Worm (Caenorhabditis elegans) whole organism, L2 larva: ENCODE results near the gene Y62H9A.8.

ENCODE experiments used
- gmeb-1 ChIP-seq: fragments of 150-350 bp; optimal IDR thresholded peaks from 2 replicates; lab custom pipeline; 2014; ENCODE audit warnings: missing biosample characterization, missing genetic modification characterization
- lin-13 ChIP-seq: fragments of 150-350 bp; optimal IDR thresholded peaks from 2 replicates; lab custom pipeline; 2014; ENCODE audit warnings: missing biosample characterization, missing genetic modification reagents, missing genetic modification characterization
- unc-62 ChIP-seq: fragments of 150-350 bp; optimal IDR thresholded peaks from 2 replicates; lab custom pipeline; 2014; ENCODE audit warnings: missing biosample characterization, missing genetic modification reagents, missing genetic modification characterization

ce11 chrX:11913824-11914223, 21.6 kb upstream of the Y62H9A.8 start, which contains the start of gene Y62H9A.12:
- TF ChIP-seq lin-13 (no peak), unc-62 (no peak), gmeb-1 (tag; lab: Kevin White, UChicago) (no peak)
